Fruit fly (Drosophila melanogaster): ENCODE measurements around the gene kirre.
A peak's percentile ranks its signal among the peaks of the same experiment; 100 is the strongest.

DNA sequence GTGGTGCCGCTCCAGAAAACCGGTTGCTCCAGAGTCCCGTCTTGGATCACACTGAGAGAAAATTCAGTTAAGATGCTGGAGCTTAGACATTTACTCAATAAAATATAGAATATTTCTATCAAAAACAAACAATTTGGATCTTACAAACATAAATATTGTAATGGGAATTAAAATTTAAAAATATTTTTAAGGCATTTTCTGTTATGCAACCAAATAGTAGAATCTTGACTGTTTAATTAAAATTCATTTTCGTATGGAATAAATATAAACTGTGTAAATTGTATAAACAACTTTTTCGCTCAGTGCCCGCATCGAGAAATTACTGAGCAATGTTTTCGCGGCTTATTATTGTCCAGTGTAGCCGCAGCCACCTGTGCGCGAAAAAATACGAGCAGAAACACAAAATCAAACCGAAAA, 300.9 kb downstream of the kirre start:
- TF ChIP-seq lola (GFP tag; optimal IDR thresholded peaks at IDR 0.05), result no peak
- peak; percentile 88 for TF ChIP-seq OdsH (GFP tag; optimal IDR thresholded peaks at IDR 0.05)
- peak; percentile 63 for TF ChIP-seq woc (GFP tag; optimal IDR thresholded peaks at IDR 0.05)
- peak; percentile 79 for TF ChIP-seq ey (GFP tag; optimal IDR thresholded peaks at IDR 0.05)
- TF ChIP-seq Hr78 (GFP tag; optimal IDR thresholded peaks at IDR 0.05), result no peak
- TF ChIP-seq HLH106 (tag; optimal IDR thresholded peaks at IDR 0.05), result peak; percentile 95

Measured in whole organism, wandering third instar larva.